Fruit fly (Drosophila melanogaster) whole organism, wandering third instar larva: Measurements from ENCODE around the gene CG33299.

Experiments used
- Abd-B ChIP-seq: fragments of >200 bp; optimal IDR thresholded peaks from 2 replicates; lab custom pipeline; 2017; ENCODE audit warnings: missing biosample characterization, missing genetic modification characterization
- CG32264 ChIP-seq: fragments of 200-800 bp; sonication (Bioruptor generic); optimal IDR thresholded peaks from 2 replicates; lab custom pipeline; 2016; ENCODE audit warnings: missing biosample characterization, missing genetic modification characterization
- CG9705 ChIP-seq: fragments of 200-800 bp; sonication (Bioruptor generic); optimal IDR thresholded peaks from 2 replicates; lab custom pipeline; 2018; ENCODE audit warnings: missing biosample characterization, mild to moderate bottlenecking, missing genetic modification characterization
- CrebA ChIP-seq: fragments of 200-800 bp; sonication (Bioruptor generic); optimal IDR thresholded peaks from 2 replicates; lab custom pipeline; 2016; ENCODE audit warnings: missing biosample characterization, mild to moderate bottlenecking, missing genetic modification characterization, borderline replicate concordance
- Dfd ChIP-seq: fragments of >200 bp; optimal IDR thresholded peaks from 2 replicates; lab custom pipeline; 2017; ENCODE audit warnings: missing biosample characterization, missing genetic modification characterization
- Dif ChIP-seq: fragments of 200-275, 200-300 bp; sonication (Bioruptor generic); optimal IDR thresholded peaks from 2 replicates; lab custom pipeline; 2018; ENCODE audit warnings: missing biosample characterization, missing genetic modification characterization; ENCODE audit not compliant: partially characterized antibody
- GATAd ChIP-seq: sonication (Bioruptor generic); optimal IDR thresholded peaks from 2 replicates; lab custom pipeline; 2016; ENCODE audit warnings: missing biosample characterization, missing genetic modification characterization
- HLH106 ChIP-seq: fragments of 200-800 bp; optimal IDR thresholded peaks from 3 replicates; lab custom pipeline; 2019; ENCODE audit warnings: missing biosample characterization, mild to moderate bottlenecking, missing genetic modification characterization, moderate library complexity
- Hnf4 ChIP-seq: fragments of 200-800 bp; sonication (Bioruptor generic); optimal IDR thresholded peaks from 2 replicates; lab custom pipeline; 2016; ENCODE audit warnings: missing biosample characterization, mild to moderate bottlenecking, missing genetic modification characterization
- Hr78 ChIP-seq: fragments of >200 bp; optimal IDR thresholded peaks from 2 replicates; lab custom pipeline; 2017; ENCODE audit warnings: missing biosample characterization, missing genetic modification characterization
- Hr83 ChIP-seq: fragments of 200-300 bp; sonication (Bioruptor generic); optimal IDR thresholded peaks from 2 replicates; lab custom pipeline; 2016; ENCODE audit warnings: missing biosample characterization, mild to moderate bottlenecking, missing genetic modification characterization, moderate library complexity; ENCODE audit not compliant: poor library complexity, severe bottlenecking
- Jra ChIP-seq: sonication (Bioruptor generic); optimal IDR thresholded peaks from 2 replicates; lab custom pipeline; 2016; ENCODE audit warnings: missing biosample characterization, missing genetic modification characterization
- Mio ChIP-seq: sonication (Bioruptor generic); optimal IDR thresholded peaks from 2 replicates; lab custom pipeline; 2016; ENCODE audit warnings: missing biosample characterization, missing genetic modification characterization
- Myc ChIP-seq: fragments of >200 bp; optimal IDR thresholded peaks from 2 replicates; lab custom pipeline; 2017
- OdsH ChIP-seq: fragments of 200-800 bp; sonication (Bioruptor generic); optimal IDR thresholded peaks from 2 replicates; lab custom pipeline; 2016; ENCODE audit warnings: missing biosample characterization, mild to moderate bottlenecking, missing genetic modification characterization
- Rel ChIP-seq, 2 experiments: fragments of 200-800 bp; sonication (Bioruptor generic) in 1 of 2; optimal IDR thresholded peaks; 2 replicates in 1 of 2; 3 replicates in 1 of 2; lab custom pipeline; 2016 to 2019; ENCODE audit warnings: mild to moderate bottlenecking in 2 of 2, missing biosample characterization in 2 of 2, missing genetic modification characterization in 2 of 2, moderate library complexity in 1 of 2
- Sp1 ChIP-seq: fragments of 200-800 bp; sonication (Bioruptor generic); optimal IDR thresholded peaks from 3 replicates; lab custom pipeline; 2019; ENCODE audit warnings: missing biosample characterization, mild to moderate bottlenecking, missing genetic modification characterization, moderate library complexity
- br ChIP-seq: fragments of 200-800 bp; sonication (Bioruptor generic); optimal IDR thresholded peaks from 2 replicates; lab custom pipeline; 2016; ENCODE audit warnings: missing biosample characterization, missing genetic modification characterization
- brk ChIP-seq: fragments of 200-800 bp; sonication (Bioruptor generic); optimal IDR thresholded peaks from 2 replicates; lab custom pipeline; 2016; ENCODE audit warnings: missing biosample characterization, mild to moderate bottlenecking, missing genetic modification characterization
- dl ChIP-seq, 2 experiments: fragments of 175-275, 200-275 bp in 1 of 2; fragments of 200-275 bp in 1 of 2; sonication (Bioruptor generic); optimal IDR thresholded peaks; lab custom pipeline; 2018; ENCODE audit warnings: mild to moderate bottlenecking in 2 of 2, missing biosample characterization in 2 of 2, missing genetic modification characterization in 2 of 2, moderate library complexity in 2 of 2; ENCODE audit not compliant: partially characterized antibody in 2 of 2, insufficient read depth in 1 of 2
- dmrt93B ChIP-seq: fragments of 200-800 bp; sonication (Bioruptor generic); optimal IDR thresholded peaks from 2 replicates; lab custom pipeline; 2018; ENCODE audit warnings: missing biosample characterization, mild to moderate bottlenecking, missing genetic modification characterization
- dsf ChIP-seq: sonication (Bioruptor generic); optimal IDR thresholded peaks from 2 replicates; lab custom pipeline; 2016; ENCODE audit warnings: missing biosample characterization, missing genetic modification characterization, borderline replicate concordance
- ey ChIP-seq: fragments of 200-800 bp; sonication (Bioruptor generic); optimal IDR thresholded peaks from 2 replicates; lab custom pipeline; 2016; ENCODE audit warnings: missing biosample characterization, missing genetic modification characterization
- foxo ChIP-seq, 2 experiments: fragments of 200-800 bp; sonication (Bioruptor generic); optimal IDR thresholded peaks; 2 replicates in 1 of 2; 3 replicates in 1 of 2; lab custom pipeline; 2016 to 2017; ENCODE audit warnings: missing biosample characterization in 2 of 2, missing genetic modification characterization in 2 of 2
- fru ChIP-seq: fragments of 200-800 bp; sonication (Bioruptor generic); optimal IDR thresholded peaks from 3 replicates; lab custom pipeline; 2016; ENCODE audit warnings: missing biosample characterization, mild to moderate bottlenecking, missing genetic modification characterization
- h ChIP-seq: fragments of 200-800 bp; sonication (Bioruptor generic); optimal IDR thresholded peaks from 3 replicates; lab custom pipeline; 2016; ENCODE audit warnings: missing biosample characterization, mild to moderate bottlenecking, missing genetic modification characterization
- jim ChIP-seq: fragments of 175-275, 200-325 bp; sonication (Bioruptor generic); optimal IDR thresholded peaks from 2 replicates; lab custom pipeline; 2016; ENCODE audit warnings: missing biosample characterization, mild to moderate bottlenecking, missing genetic modification characterization
- lola ChIP-seq: fragments of >200 bp; optimal IDR thresholded peaks from 2 replicates; lab custom pipeline; 2017; ENCODE audit warnings: missing biosample characterization, missing genetic modification characterization
- pan ChIP-seq: fragments of >200 bp; optimal IDR thresholded peaks from 2 replicates; lab custom pipeline; 2017
- psq ChIP-seq: fragments of 200-800 bp; sonication (Bioruptor generic); optimal IDR thresholded peaks from 3 replicates; lab custom pipeline; 2017; ENCODE audit warnings: missing biosample characterization, mild to moderate bottlenecking, missing genetic modification characterization, moderate library complexity
- rgr ChIP-seq: fragments of 200-800 bp; sonication (Bioruptor generic); optimal IDR thresholded peaks from 3 replicates; lab custom pipeline; 2016; ENCODE audit warnings: missing biosample characterization, mild to moderate bottlenecking, missing genetic modification characterization
- sage ChIP-seq: fragments of 200-800 bp; sonication (Bioruptor generic); optimal IDR thresholded peaks from 2 replicates; lab custom pipeline; 2016; ENCODE audit warnings: missing biosample characterization, mild to moderate bottlenecking, missing genetic modification characterization
- sv ChIP-seq: fragments of 200-800 bp; sonication (Bioruptor generic); optimal IDR thresholded peaks from 3 replicates; lab custom pipeline; 2016; ENCODE audit warnings: missing biosample characterization, missing genetic modification characterization
- tai ChIP-seq: sonication (Bioruptor generic); optimal IDR thresholded peaks from 2 replicates; lab custom pipeline; 2016; ENCODE audit warnings: missing biosample characterization, missing genetic modification characterization
- usp ChIP-seq: fragments of >200 bp; optimal IDR thresholded peaks from 2 replicates; lab custom pipeline; 2017; ENCODE audit warnings: missing biosample characterization, missing genetic modification characterization
- woc ChIP-seq: sonication (Bioruptor generic); optimal IDR thresholded peaks from 2 replicates; lab custom pipeline; 2016; ENCODE audit warnings: missing biosample characterization, mild to moderate bottlenecking, missing genetic modification characterization

CG33299 gene

DNA sequence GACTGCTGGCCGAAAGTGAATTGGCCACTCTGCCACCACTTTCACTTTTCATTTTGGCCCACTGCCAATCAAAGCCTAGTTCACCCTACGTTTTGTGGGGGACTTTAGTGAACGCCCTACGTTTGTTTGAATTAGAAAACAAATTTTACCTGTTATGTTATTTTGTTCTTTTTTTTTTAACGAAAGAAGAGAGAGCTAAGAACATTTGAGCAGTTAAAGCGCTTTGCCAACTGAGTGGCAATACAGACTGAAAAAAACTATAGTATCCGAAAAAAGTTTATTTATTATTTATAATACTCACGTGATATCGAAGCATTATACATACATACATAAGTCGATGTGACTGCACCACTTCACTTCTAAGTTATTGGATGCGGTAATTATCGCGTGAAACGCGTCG is 38.5 kb upstream of the CG33299 start:
- TF ChIP-seq Rel (GFP tag; optimal IDR thresholded peaks at IDR 0.05; lab: Kevin White, UChicago): no peak
- TF ChIP-seq Rel (tag; optimal IDR thresholded peaks at IDR 0.05; lab: Kevin White, UChicago): no peak
- TF ChIP-seq sv: no peak
- no peak for TF ChIP-seq br (GFP tag; lab: Kevin White, UChicago)

- TF ChIP-seq pan (lab: Kevin White, UChicago): no peak
- no peak for TF ChIP-seq Sp1 (GFP tag; lab: Kevin White, UChicago)
- TF ChIP-seq Rel (GFP tag; optimal IDR thresholded peaks at IDR 0.05; lab: Kevin White, UChicago): no peak
- TF ChIP-seq Rel (tag; optimal IDR thresholded peaks at IDR 0.05; lab: Kevin White, UChicago): peak; percentile 5
- no peak for TF ChIP-seq Dif (GFP tag; lab: Kevin White, UChicago)
- peak; percentile 61 for TF ChIP-seq br (GFP tag; lab: Kevin White, UChicago)
- no peak for TF ChIP-seq HLH106 (tag; lab: Kevin White, UChicago)
- TF ChIP-seq h: peak; percentile 48
- TF ChIP-seq usp (GFP tag; lab: Kevin White, UChicago): no peak
These were observed 37.5 kb upstream of the CG33299 start for dm6 chr2L:9618871-9619270.

DNA sequence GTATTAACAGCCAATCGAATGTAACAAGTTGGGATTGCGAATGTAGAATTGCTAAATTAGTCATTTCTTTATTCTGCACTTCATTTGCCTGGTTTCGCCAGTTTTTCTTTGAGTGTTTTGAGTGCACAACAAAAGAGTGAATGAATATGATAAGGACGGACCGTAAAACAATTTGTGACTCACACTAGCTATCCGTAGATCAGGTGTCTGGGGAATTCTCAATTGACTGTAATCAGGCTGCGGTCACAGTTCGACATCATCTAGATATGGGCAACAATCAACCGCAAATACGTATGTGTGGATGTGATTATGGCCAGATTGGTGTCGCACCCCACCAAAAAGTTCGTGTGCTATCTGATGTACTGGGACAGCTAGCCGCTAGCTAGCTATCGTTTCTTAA is 36.5 kb upstream of the CG33299 start:
- TF ChIP-seq sv: no peak
- TF ChIP-seq br (GFP tag; lab: Kevin White, UChicago): peak; percentile 21
- no peak for TF ChIP-seq Hr83
- peak; percentile 48 for TF ChIP-seq CrebA
- TF ChIP-seq fru (GFP tag; lab: Kevin White, UChicago): no peak
- no peak for TF ChIP-seq Sp1 (GFP tag; lab: Kevin White, UChicago)
- no peak for TF ChIP-seq dmrt93B
- TF ChIP-seq Hr78 (GFP tag; lab: Kevin White, UChicago): no peak
- no peak for TF ChIP-seq lola (GFP tag; lab: Kevin White, UChicago)
- TF ChIP-seq dl (GFP tag; optimal IDR thresholded peaks at IDR 0.05; lab: Kevin White, UChicago; ENCODE audit: insufficient read depth in 1 of 2, partially characterized antibody in 2 of 2): no peak
- TF ChIP-seq Abd-B (GFP tag; lab: Kevin White, UChicago): no peak
- no peak for TF ChIP-seq jim
- no peak for TF ChIP-seq Hnf4 (GFP tag; lab: Kevin White, UChicago)
- TF ChIP-seq Rel (GFP tag; optimal IDR thresholded peaks at IDR 0.05; lab: Kevin White, UChicago): no peak
- TF ChIP-seq Rel (tag; optimal IDR thresholded peaks at IDR 0.05; lab: Kevin White, UChicago): peak; percentile 59

DNA sequence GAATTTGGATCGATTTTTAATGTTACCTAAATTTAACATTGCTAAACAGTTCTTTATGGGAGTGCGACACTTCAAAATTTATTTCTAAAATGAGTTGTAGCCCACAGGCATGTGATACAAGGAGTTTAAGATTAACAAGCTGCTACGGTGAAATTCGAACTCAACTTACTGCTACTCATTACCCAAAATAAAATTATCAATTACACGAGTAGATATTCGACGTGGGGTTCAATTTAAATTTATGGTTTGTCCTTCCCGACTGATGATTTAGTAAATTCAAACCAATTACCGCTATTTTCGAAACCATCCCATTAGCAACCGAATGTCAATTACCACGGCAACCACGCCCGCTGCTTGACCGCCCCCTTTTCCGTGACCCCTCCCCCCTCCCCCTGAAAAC is 31.2 kb upstream of the CG33299 start, which contains the start of gene CG31882:
CG31882 (minus strand) TSS at position 101 of the 400 bp plus-strand sequence.
- no peak for TF ChIP-seq lola (GFP tag; lab: Kevin White, UChicago)
- TF ChIP-seq ey (GFP tag; lab: Kevin White, UChicago): no peak
- TF ChIP-seq usp (GFP tag; lab: Kevin White, UChicago): no peak
- no peak for TF ChIP-seq OdsH
- no peak for TF ChIP-seq tai
- no peak for TF ChIP-seq Sp1 (GFP tag; lab: Kevin White, UChicago)
- no peak for TF ChIP-seq woc (GFP tag; lab: Kevin White, UChicago)
- no peak for TF ChIP-seq brk (GFP tag; lab: Kevin White, UChicago)
- no peak for TF ChIP-seq Rel (GFP tag; optimal IDR thresholded peaks at IDR 0.05; lab: Kevin White, UChicago)
- no peak for TF ChIP-seq Rel (tag; optimal IDR thresholded peaks at IDR 0.05; lab: Kevin White, UChicago)
- TF ChIP-seq Jra (GFP tag; lab: Kevin White, UChicago): no peak
- TF ChIP-seq CG9705 (GFP tag; lab: Kevin White, UChicago): no peak
- no peak for TF ChIP-seq sage
- no peak for TF ChIP-seq br (GFP tag; lab: Kevin White, UChicago)
- no peak for TF ChIP-seq GATAd (GFP tag; lab: Kevin White, UChicago)
- no peak for TF ChIP-seq psq (GFP tag; lab: Kevin White, UChicago)

- TF ChIP-seq foxo (GFP tag; optimal IDR thresholded peaks at IDR 0.05; lab: Kevin White, UChicago): peak in 1 of 2 experiments; percentile 56
- TF ChIP-seq Jra (GFP tag; lab: Kevin White, UChicago): peak; percentile 77
- TF ChIP-seq ey (GFP tag; lab: Kevin White, UChicago): peak; percentile 51
- peak; percentile 58 for TF ChIP-seq jim
- no peak for TF ChIP-seq Rel (GFP tag; optimal IDR thresholded peaks at IDR 0.05; lab: Kevin White, UChicago)
- TF ChIP-seq Rel (tag; optimal IDR thresholded peaks at IDR 0.05; lab: Kevin White, UChicago): no peak
- TF ChIP-seq Hnf4 (GFP tag; lab: Kevin White, UChicago): peak; percentile 91
- no peak for TF ChIP-seq dl (GFP tag; optimal IDR thresholded peaks at IDR 0.05; lab: Kevin White, UChicago; ENCODE audit: insufficient read depth in 1 of 2, partially characterized antibody in 2 of 2)
- peak; percentile 86 for TF ChIP-seq tai
- peak; percentile 37 for TF ChIP-seq HLH106 (tag; lab: Kevin White, UChicago)
- TF ChIP-seq Abd-B (GFP tag; lab: Kevin White, UChicago): no peak
- peak; percentile 78 for TF ChIP-seq OdsH
- peak; percentile 22 for TF ChIP-seq GATAd (GFP tag; lab: Kevin White, UChicago)
- no peak for TF ChIP-seq Mio (GFP tag; lab: Kevin White, UChicago)
- peak; percentile 69 for TF ChIP-seq brk (GFP tag; lab: Kevin White, UChicago)
- peak; percentile 58 for TF ChIP-seq CG9705 (GFP tag; lab: Kevin White, UChicago)
- TF ChIP-seq Dfd (GFP tag; lab: Kevin White, UChicago): no peak
- peak; percentile 83 for TF ChIP-seq h
- peak; percentile 70 for TF ChIP-seq dsf
- TF ChIP-seq Hr78 (GFP tag; lab: Kevin White, UChicago): no peak
- peak; percentile 70 for TF ChIP-seq br (GFP tag; lab: Kevin White, UChicago)
- TF ChIP-seq usp (GFP tag; lab: Kevin White, UChicago): no peak
- TF ChIP-seq Hr83: peak; percentile 95
- peak; percentile 31 for TF ChIP-seq CG32264 (GFP tag; lab: Kevin White, UChicago)
- TF ChIP-seq pan (lab: Kevin White, UChicago): no peak
- TF ChIP-seq Myc (lab: Kevin White, UChicago): no peak
- peak; percentile 60 for TF ChIP-seq dmrt93B
- peak; percentile 48 for TF ChIP-seq Sp1 (GFP tag; lab: Kevin White, UChicago)
- TF ChIP-seq rgr: peak; percentile 82
- peak; percentile 29 for TF ChIP-seq fru (GFP tag; lab: Kevin White, UChicago)
These were observed 23.3 kb upstream of the CG33299 start for dm6 chr2L:9633098-9633497.
